Worm (Caenorhabditis elegans) whole organism, L1 larva: ENCODE data around the gene K04C1.3.
A peak's percentile ranks its signal among the peaks of the same experiment; 100 is the strongest.

Experiments
- F16B12.6 ChIP-seq: fragments of 150-350 bp; optimal IDR thresholded peaks from 2 replicates; lab custom pipeline; 2014; ENCODE audit warnings: missing biosample characterization, missing genetic modification characterization
- aha-1 ChIP-seq: fragments of 150-350 bp; optimal IDR thresholded peaks from 2 replicates; lab custom pipeline; 2014; ENCODE audit warnings: missing biosample characterization, missing genetic modification characterization
- ama-1 ChIP-seq: fragments of 150-350 bp; optimal IDR thresholded peaks from 2 replicates; lab custom pipeline; 2014
- blmp-1 ChIP-seq: fragments of 150-350 bp; optimal IDR thresholded peaks from 2 replicates; lab custom pipeline; 2014; ENCODE audit warnings: missing biosample characterization, missing genetic modification characterization
- ceh-82 ChIP-seq, 3 experiments: fragments of 150-350 bp in 1 of 3; sonication (generic microtip) in 2 of 3; optimal IDR thresholded peaks; 2 replicates each; lab custom pipeline; 2014 to 2017; ENCODE audit warnings: missing biosample characterization in 3 of 3, missing genetic modification characterization in 3 of 3
- ceh-90 ChIP-seq: sonication (generic microtip); optimal IDR thresholded peaks from 2 replicates; lab custom pipeline; 2016; ENCODE audit warnings: missing genetic modification characterization, missing compliant biosample characterization
- ces-1 ChIP-seq: fragments of 150-350 bp; optimal IDR thresholded peaks from 2 replicates; lab custom pipeline; 2014; ENCODE audit warnings: missing biosample characterization, missing genetic modification reagents, missing genetic modification characterization
- dsc-1 ChIP-seq: sonication (generic microtip); optimal IDR thresholded peaks from 2 replicates; lab custom pipeline; 2016; ENCODE audit warnings: mild to moderate bottlenecking, missing genetic modification characterization, missing compliant biosample characterization
- efl-1 ChIP-seq, 4 experiments: fragments of 150-350 bp; optimal IDR thresholded peaks in 3 of 4; peaks in 1 of 4; 1 replicate in 1 of 4; 2 replicates in 3 of 4; lab custom pipeline; 2014; ENCODE audit warnings: missing biosample characterization in 2 of 4, missing genetic modification characterization in 2 of 4, missing genetic modification reagents in 2 of 4
- efl-3 ChIP-seq: fragments of 200-800 bp; sonication (Bioruptor generic); optimal IDR thresholded peaks from 2 replicates; lab custom pipeline; 2018; ENCODE audit warnings: mild to moderate bottlenecking, missing genetic modification characterization, missing compliant biosample characterization
- egl-13 ChIP-seq: sonication (generic microtip); optimal IDR thresholded peaks from 2 replicates; lab custom pipeline; 2016; ENCODE audit warnings: missing genotype, missing genetic modification reagents, missing genetic modification characterization, missing compliant biosample characterization
- egl-27 ChIP-seq, 2 experiments: fragments of 150-350 bp in 1 of 2; sonication (generic microtip); optimal IDR thresholded peaks; 3 replicates each; lab custom pipeline; 2017 to 2018; ENCODE audit warnings: missing biosample characterization in 2 of 2, missing genetic modification characterization in 2 of 2, missing genetic modification reagents in 2 of 2
- elt-2 ChIP-seq: sonication (generic microtip); optimal IDR thresholded peaks from 2 replicates; lab custom pipeline; 2016; ENCODE audit warnings: missing genetic modification characterization, mild to moderate bottlenecking, inconsistent platforms, missing compliant biosample characterization, missing genetic modification reagents
- ets-5 ChIP-seq: fragments of 200-800 bp; sonication (Bioruptor generic); IDR thresholded peaks from 2 replicates; pipeline ENCODE4 v1.3.6; 2022; ENCODE audit warnings: missing genetic modification characterization, missing compliant biosample characterization
- fkh-10 ChIP-seq: sonication (generic microtip); optimal IDR thresholded peaks from 2 replicates; lab custom pipeline; 2017; ENCODE audit warnings: missing biosample characterization, missing genetic modification reagents, missing genetic modification characterization
- hlh-17 ChIP-seq: fragments of 200-800 bp; sonication (Bioruptor generic); optimal IDR thresholded peaks from 2 replicates; lab custom pipeline; 2018; ENCODE audit warnings: missing genetic modification characterization, mild to moderate bottlenecking, missing compliant biosample characterization, moderate library complexity, borderline replicate concordance
- irx-1 ChIP-seq: sonication (generic microtip); optimal IDR thresholded peaks from 2 replicates; lab custom pipeline; 2016; ENCODE audit warnings: missing genetic modification characterization, missing compliant biosample characterization
- isw-1 ChIP-seq: fragments of 200-800 bp; sonication (Bioruptor generic); IDR thresholded peaks from 2 replicates; pipeline ENCODE4 v1.3.6; 2022; ENCODE audit warnings: missing genetic modification characterization, missing compliant biosample characterization
- lin-14 ChIP-seq: fragments of 200-800 bp; sonication (Bioruptor generic); optimal IDR thresholded peaks from 2 replicates; lab custom pipeline; 2018; ENCODE audit warnings: mild to moderate bottlenecking, missing genetic modification characterization, moderate library complexity, missing compliant biosample characterization
- lin-39 ChIP-seq: fragments of 150-350 bp; optimal IDR thresholded peaks from 2 replicates; lab custom pipeline; 2014; ENCODE audit warnings: missing biosample characterization, missing genetic modification reagents, missing genetic modification characterization
- lir-3 ChIP-seq: sonication (generic microtip); optimal IDR thresholded peaks from 2 replicates; lab custom pipeline; 2016; ENCODE audit warnings: mild to moderate bottlenecking, missing genetic modification characterization, moderate library complexity, missing compliant biosample characterization; ENCODE audit not compliant: poor library complexity
- lsy-2 ChIP-seq, 2 experiments: fragments of 150-350 bp; optimal IDR thresholded peaks; 2 replicates each; lab custom pipeline; 2014; ENCODE audit warnings: missing biosample characterization in 2 of 2, missing genetic modification characterization in 2 of 2
- nhr-19 ChIP-seq: fragments of 200-800 bp; sonication (Bioruptor generic); conservative IDR thresholded peaks from 2 replicates; pipeline ENCODE4 v1.3.6; 2022; ENCODE audit warnings: missing genetic modification characterization, missing compliant biosample characterization
- nhr-76 ChIP-seq: sonication (generic microtip); optimal IDR thresholded peaks from 2 replicates; lab custom pipeline; 2017; ENCODE audit warnings: missing biosample characterization, missing genetic modification characterization
- nhr-77 ChIP-seq: fragments of 150-350 bp; optimal IDR thresholded peaks from 2 replicates; lab custom pipeline; 2014; ENCODE audit warnings: missing biosample characterization, missing genetic modification characterization
- pag-3 ChIP-seq: sonication (generic microtip); optimal IDR thresholded peaks from 2 replicates; lab custom pipeline; 2017; ENCODE audit warnings: missing genetic modification characterization, mild to moderate bottlenecking, missing compliant biosample characterization, antibody characterized with exemption, borderline replicate concordance; ENCODE audit not compliant: insufficient read depth
- pqm-1 ChIP-seq: sonication (generic microtip); optimal IDR thresholded peaks from 3 replicates; lab custom pipeline; 2017; ENCODE audit warnings: missing biosample characterization, missing genetic modification characterization
- rnt-1 ChIP-seq: sonication (generic microtip); optimal IDR thresholded peaks from 2 replicates; lab custom pipeline; 2016; ENCODE audit warnings: mild to moderate bottlenecking, missing genetic modification characterization, moderate library complexity, missing compliant biosample characterization
- skn-1 ChIP-seq: fragments of 150-350 bp; optimal IDR thresholded peaks from 2 replicates; lab custom pipeline; 2014; ENCODE audit warnings: missing biosample characterization, missing genetic modification characterization
- snu-23 ChIP-seq: sonication (generic microtip); optimal IDR thresholded peaks from 2 replicates; lab custom pipeline; 2016; ENCODE audit warnings: missing genetic modification characterization, missing compliant biosample characterization
- sox-4 ChIP-seq: sonication (generic microtip); optimal IDR thresholded peaks from 2 replicates; lab custom pipeline; 2016; ENCODE audit warnings: missing genetic modification characterization, missing compliant biosample characterization
- sup-37 ChIP-seq: fragments of 200-800 bp; sonication (Bioruptor generic); optimal IDR thresholded peaks from 2 replicates; lab custom pipeline; 2018; ENCODE audit warnings: mild to moderate bottlenecking, missing genetic modification characterization, missing compliant biosample characterization
- unc-130 ChIP-seq: fragments of 150-350 bp; optimal IDR thresholded peaks from 2 replicates; lab custom pipeline; 2017; ENCODE audit warnings: missing biosample characterization, missing genetic modification characterization, inconsistent platforms
- unc-30 ChIP-seq: sonication (generic microtip); optimal IDR thresholded peaks from 2 replicates; lab custom pipeline; 2017; ENCODE audit warnings: missing biosample characterization, missing genetic modification characterization
- unc-86 ChIP-seq: sonication (generic microtip); optimal IDR thresholded peaks from 2 replicates; lab custom pipeline; 2016; ENCODE audit warnings: missing genetic modification characterization, missing compliant biosample characterization
- xbp-1 ChIP-seq: sonication (generic microtip); optimal IDR thresholded peaks from 2 replicates; lab custom pipeline; 2016; ENCODE audit warnings: missing genetic modification characterization, missing compliant biosample characterization
- zag-1 ChIP-seq: fragments of 150-350 bp; optimal IDR thresholded peaks from 2 replicates; lab custom pipeline; 2014; ENCODE audit warnings: missing biosample characterization, missing genetic modification characterization
- ztf-11 ChIP-seq, 2 experiments: sonication (generic microtip); optimal IDR thresholded peaks; 2 replicates each; lab custom pipeline; 2016 to 2017; ENCODE audit warnings: missing genetic modification characterization in 2 of 2, missing biosample characterization in 1 of 2, missing compliant biosample characterization in 1 of 2
- ztf-4 ChIP-seq: fragments of 150-350 bp; optimal IDR thresholded peaks from 2 replicates; lab custom pipeline; 2014; ENCODE audit warnings: missing biosample characterization, missing genetic modification characterization

Gene K04C1.3

DNA sequence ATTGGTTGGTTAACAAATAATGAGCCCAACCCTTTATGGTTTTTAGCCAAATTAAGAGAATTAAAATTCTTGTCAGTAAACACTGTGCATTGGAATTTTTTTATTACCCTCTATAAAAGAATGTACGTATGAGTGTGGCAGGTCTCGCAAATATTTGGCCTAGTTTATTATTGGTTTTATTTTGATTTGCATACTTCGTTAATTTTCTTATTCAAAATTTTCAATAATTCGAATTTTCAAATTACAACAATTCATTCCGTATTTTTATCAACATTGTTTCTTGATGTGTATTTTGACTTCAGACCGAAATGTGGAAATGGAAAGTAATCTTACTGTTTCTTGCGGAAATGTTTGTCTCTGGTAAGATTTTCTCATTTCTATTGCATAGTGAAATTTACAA, 14.5 kb upstream of the K04C1.3 start, which contains the start of gene E02H4.4:
Gene E02H4.4, plus strand, starts transcription at position 301 of the 400 bp plus-strand sequence.
- TF ChIP-seq skn-1 (no peak), lir-3 (tag; lab: Kevin White, UChicago) (no peak), egl-13 (tag; lab: Kevin White, UChicago) (no peak), unc-86 (no peak), nhr-19 (GFP tag; lab: Robert Waterston, UW) (no peak), unc-30 (tag; lab: Kevin White, UChicago) (no peak), ets-5 (GFP tag; lab: Robert Waterston, UW) (no peak), ceh-82 (tag; optimal IDR thresholded peaks at IDR 0.05; lab: Kevin White, UChicago) (no peak), zag-1 (tag; lab: Kevin White, UChicago) (no peak), hlh-17 (no peak), ama-1 (no peak), isw-1 (GFP tag; lab: Robert Waterston, UW) (no peak), unc-130 (no peak), lin-39 (tag; lab: Kevin White, UChicago) (no peak), aha-1 (no peak), blmp-1 (tag; lab: Kevin White, UChicago) (no peak), ztf-11 (tag; optimal IDR thresholded peaks at IDR 0.05; lab: Kevin White, UChicago) (no peak), efl-3 (GFP tag; lab: Kevin White, UChicago) (no peak), sox-4 (no peak), lsy-2 (tag; optimal IDR thresholded peaks at IDR 0.05; lab: Kevin White, UChicago) (no peak)

DNA sequence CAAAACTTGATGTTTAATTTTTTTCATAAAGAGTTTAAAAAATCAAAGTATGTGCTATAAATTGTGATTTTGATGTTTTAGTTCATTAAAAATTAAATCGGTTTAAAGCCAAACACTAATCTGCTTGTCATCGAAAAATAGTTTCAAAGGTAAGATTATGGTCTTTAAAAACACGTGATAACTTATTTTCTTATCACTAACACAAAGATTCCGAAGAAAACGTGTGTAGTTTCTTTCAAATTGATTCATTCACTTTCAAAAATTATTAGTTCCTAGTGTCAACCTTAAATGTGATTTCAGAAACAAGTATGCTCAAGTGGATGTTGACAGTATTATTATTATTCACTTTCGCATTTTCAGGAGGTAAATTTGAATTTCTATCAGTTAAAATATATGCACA, 12.8 kb upstream of the K04C1.3 start, which contains the start of gene E02H4.7:
Gene E02H4.7, plus strand, starts transcription at position 301 of the 400 bp plus-strand sequence.
- no peak for TF ChIP-seq rnt-1
- peak; percentile 43 for TF ChIP-seq elt-2 (tag; lab: Kevin White, UChicago)
- no peak for TF ChIP-seq ceh-90 (tag; lab: Kevin White, UChicago)
- TF ChIP-seq egl-27 (tag; optimal IDR thresholded peaks at IDR 0.05; lab: Kevin White, UChicago), result no peak
- no peak for TF ChIP-seq efl-1 (optimal IDR thresholded peaks at IDR 0.05; lab: Kevin White, UChicago)
- TF ChIP-seq efl-1 (GFP tag; optimal IDR thresholded peaks at IDR 0.05 in 1 of 2; lab: Kevin White, UChicago), result peak in 1 of 2 experiments; percentile 68
- TF ChIP-seq snu-23, result no peak
- no peak for TF ChIP-seq nhr-76 (tag; lab: Kevin White, UChicago)
- no peak for TF ChIP-seq pag-3 (tag; lab: Kevin White, UChicago)

DNA sequence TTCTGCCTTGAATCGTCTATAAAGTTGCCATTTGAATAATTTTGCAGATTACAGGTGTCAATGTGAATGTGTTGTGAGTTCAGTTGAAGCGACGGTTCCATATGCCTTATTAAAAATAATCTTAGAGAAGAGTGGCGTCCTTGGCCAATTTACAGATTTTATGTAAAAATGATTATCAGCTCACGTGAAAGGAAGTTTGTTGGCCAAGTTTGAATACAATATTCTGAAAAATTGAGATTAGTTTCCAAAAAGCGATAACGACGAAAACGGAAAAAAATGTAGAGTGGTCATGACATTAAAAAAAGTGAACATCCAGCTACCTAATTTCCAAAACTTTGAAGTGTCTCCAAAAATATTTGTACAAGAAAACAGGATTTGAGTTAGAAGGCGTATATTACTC, 11.8 kb upstream of the K04C1.3 start, which contains the start of gene E02H4.5:
Gene E02H4.5, minus strand, starts transcription at position 101 of the 400 bp plus-strand sequence.
- TF ChIP-seq sup-37 (GFP tag; lab: Kevin White, UChicago), result no peak
- TF ChIP-seq dsc-1 (tag; lab: Kevin White, UChicago), result no peak
- TF ChIP-seq lin-39 (tag; lab: Kevin White, UChicago), result no peak
- no peak for TF ChIP-seq ceh-82 (tag; optimal IDR thresholded peaks at IDR 0.05; lab: Kevin White, UChicago)
- TF ChIP-seq irx-1 (tag; lab: Kevin White, UChicago), result no peak
- TF ChIP-seq fkh-10 (GFP tag; lab: Kevin White, UChicago), result no peak
- TF ChIP-seq zag-1 (tag; lab: Kevin White, UChicago), result no peak
- TF ChIP-seq ces-1 (GFP tag; lab: Kevin White, UChicago), result no peak
- no peak for TF ChIP-seq xbp-1
- TF ChIP-seq unc-86, result no peak
- no peak for TF ChIP-seq ztf-4
- no peak for TF ChIP-seq elt-2 (tag; lab: Kevin White, UChicago)
- TF ChIP-seq lin-14, result no peak
- no peak for TF ChIP-seq pqm-1 (tag; lab: Kevin White, UChicago)
- no peak for TF ChIP-seq isw-1 (GFP tag; lab: Robert Waterston, UW)
- no peak for TF ChIP-seq nhr-77
- TF ChIP-seq F16B12.6, result no peak
- TF ChIP-seq nhr-76 (tag; lab: Kevin White, UChicago), result no peak
- TF ChIP-seq, all 84 proteins: peak for 0
